Worm (Caenorhabditis elegans) whole organism, L1 larva: ENCODE data around the gene C09G9.3.

Source experiments
- C16A3.4 ChIP-seq: fragments of 150-350 bp; optimal IDR thresholded peaks from 2 replicates; lab custom pipeline; 2014; ENCODE audit warnings: missing biosample characterization, missing genetic modification characterization
- aha-1 ChIP-seq: fragments of 150-350 bp; optimal IDR thresholded peaks from 2 replicates; lab custom pipeline; 2014; ENCODE audit warnings: missing biosample characterization, missing genetic modification characterization
- alr-1 ChIP-seq: fragments of 200-800 bp; sonication (Bioruptor generic); optimal IDR thresholded peaks from 2 replicates; lab custom pipeline; 2018; ENCODE audit warnings: borderline replicate concordance, mild to moderate bottlenecking, missing genetic modification characterization, missing compliant biosample characterization
- ama-1 ChIP-seq: fragments of 150-350 bp; optimal IDR thresholded peaks from 2 replicates; lab custom pipeline; 2014
- blmp-1 ChIP-seq: fragments of 150-350 bp; optimal IDR thresholded peaks from 2 replicates; lab custom pipeline; 2014; ENCODE audit warnings: missing biosample characterization, missing genetic modification characterization
- ceh-88 ChIP-seq: fragments of 200-800 bp; sonication (Bioruptor generic); IDR thresholded peaks from 2 replicates; pipeline ENCODE4 v1.3.6; 2022; ENCODE audit warnings: missing genetic modification characterization, missing compliant biosample characterization
- fkh-10 ChIP-seq: sonication (generic microtip); optimal IDR thresholded peaks from 2 replicates; lab custom pipeline; 2017; ENCODE audit warnings: missing biosample characterization, missing genetic modification reagents, missing genetic modification characterization
- lin-39 ChIP-seq: fragments of 150-350 bp; optimal IDR thresholded peaks from 2 replicates; lab custom pipeline; 2014; ENCODE audit warnings: missing biosample characterization, missing genetic modification reagents, missing genetic modification characterization
- nhr-28 ChIP-seq: fragments of 150-350 bp; optimal IDR thresholded peaks from 2 replicates; lab custom pipeline; 2014; ENCODE audit warnings: missing biosample characterization, missing genetic modification characterization
- snu-23 ChIP-seq: sonication (generic microtip); optimal IDR thresholded peaks from 2 replicates; lab custom pipeline; 2016; ENCODE audit warnings: missing genetic modification characterization, missing compliant biosample characterization
- tbx-2 ChIP-seq: sonication (generic microtip); optimal IDR thresholded peaks from 2 replicates; lab custom pipeline; 2016; ENCODE audit warnings: missing genetic modification characterization, missing compliant biosample characterization
- unc-130 ChIP-seq: fragments of 150-350 bp; optimal IDR thresholded peaks from 2 replicates; lab custom pipeline; 2017; ENCODE audit warnings: missing biosample characterization, missing genetic modification characterization, inconsistent platforms
- unc-62 ChIP-seq: fragments of 150-350 bp; optimal IDR thresholded peaks from 2 replicates; lab custom pipeline; 2014; ENCODE audit warnings: missing biosample characterization, missing genetic modification reagents, missing genetic modification characterization
- zag-1 ChIP-seq: fragments of 150-350 bp; optimal IDR thresholded peaks from 2 replicates; lab custom pipeline; 2014; ENCODE audit warnings: missing biosample characterization, missing genetic modification characterization

ce11 chrIV:8916010-8916409, 43.2 kb upstream of the C09G9.3 start, which contains the start of gene C27B7.9:
- no peak for TF ChIP-seq ama-1 (lab: Kevin White, UChicago)
- TF ChIP-seq ceh-88 (GFP tag; lab: Robert Waterston, UW), result no peak
- TF ChIP-seq fkh-10, result no peak
- no peak for TF ChIP-seq tbx-2 (tag; lab: Kevin White, UChicago)
- no peak for TF ChIP-seq unc-130 (tag; lab: Kevin White, UChicago)
- no peak for TF ChIP-seq aha-1
- TF ChIP-seq zag-1 (tag; lab: Kevin White, UChicago), result no peak
- no peak for TF ChIP-seq lin-39
- TF ChIP-seq nhr-28 (tag; lab: Kevin White, UChicago), result no peak
- TF ChIP-seq blmp-1 (tag; lab: Kevin White, UChicago), result no peak
- no peak for TF ChIP-seq unc-62 (GFP tag; lab: Kevin White, UChicago)
- no peak for TF ChIP-seq C16A3.4 (tag; lab: Kevin White, UChicago)
- no peak for TF ChIP-seq snu-23
- no peak for TF ChIP-seq alr-1 (tag; lab: Kevin White, UChicago)
